Worm (Caenorhabditis elegans) whole organism, L1 larva: Measurements from ENCODE around the gene F12D9.2.

Experiments
- C16A3.4 ChIP-seq: fragments of 150-350 bp; optimal IDR thresholded peaks from 2 replicates; lab custom pipeline; 2014; ENCODE audit warnings: missing biosample characterization, missing genetic modification characterization
- F16B12.6 ChIP-seq: fragments of 150-350 bp; optimal IDR thresholded peaks from 2 replicates; lab custom pipeline; 2014; ENCODE audit warnings: missing biosample characterization, missing genetic modification characterization
- aha-1 ChIP-seq: fragments of 150-350 bp; optimal IDR thresholded peaks from 2 replicates; lab custom pipeline; 2014; ENCODE audit warnings: missing biosample characterization, missing genetic modification characterization
- alr-1 ChIP-seq: fragments of 200-800 bp; sonication (Bioruptor generic); optimal IDR thresholded peaks from 2 replicates; lab custom pipeline; 2018; ENCODE audit warnings: borderline replicate concordance, mild to moderate bottlenecking, missing genetic modification characterization, missing compliant biosample characterization
- aly-2 ChIP-seq: fragments of 150-350 bp; optimal IDR thresholded peaks from 2 replicates; lab custom pipeline; 2014; ENCODE audit warnings: missing biosample characterization, missing genetic modification characterization
- blmp-1 ChIP-seq: fragments of 150-350 bp; optimal IDR thresholded peaks from 2 replicates; lab custom pipeline; 2014; ENCODE audit warnings: missing biosample characterization, missing genetic modification characterization
- ceh-8 ChIP-seq: fragments of 200-800 bp; sonication (Bioruptor generic); optimal IDR thresholded peaks from 2 replicates; lab custom pipeline; 2018; ENCODE audit warnings: mild to moderate bottlenecking, missing genetic modification characterization, moderate library complexity, missing compliant biosample characterization
- ces-1 ChIP-seq: fragments of 150-350 bp; optimal IDR thresholded peaks from 2 replicates; lab custom pipeline; 2014; ENCODE audit warnings: missing biosample characterization, missing genetic modification reagents, missing genetic modification characterization
- dpl-1 ChIP-seq, 3 experiments: fragments of 150-350 bp in 2 of 3; sonication (generic microtip) in 1 of 3; optimal IDR thresholded peaks; 2 replicates each; lab custom pipeline; 2014 to 2017; ENCODE audit warnings: missing biosample characterization in 3 of 3, missing genetic modification characterization in 3 of 3, missing genetic modification reagents in 3 of 3
- efl-1 ChIP-seq, 4 experiments: fragments of 150-350 bp; optimal IDR thresholded peaks in 3 of 4; peaks in 1 of 4; 1 replicate in 1 of 4; 2 replicates in 3 of 4; lab custom pipeline; 2014; ENCODE audit warnings: missing biosample characterization in 2 of 4, missing genetic modification characterization in 2 of 4, missing genetic modification reagents in 2 of 4
- elt-2 ChIP-seq: sonication (generic microtip); optimal IDR thresholded peaks from 2 replicates; lab custom pipeline; 2016; ENCODE audit warnings: missing genetic modification characterization, mild to moderate bottlenecking, inconsistent platforms, missing compliant biosample characterization, missing genetic modification reagents
- fkh-4 ChIP-seq: sonication (generic microtip); optimal IDR thresholded peaks from 2 replicates; lab custom pipeline; 2016; ENCODE audit warnings: missing compliant biosample characterization, missing genetic modification characterization, borderline replicate concordance
- fos-1 ChIP-seq: fragments of 150-350 bp; optimal IDR thresholded peaks from 2 replicates; lab custom pipeline; 2014; ENCODE audit warnings: missing biosample characterization, missing genetic modification characterization
- hlh-17 ChIP-seq: fragments of 200-800 bp; sonication (Bioruptor generic); optimal IDR thresholded peaks from 2 replicates; lab custom pipeline; 2018; ENCODE audit warnings: missing genetic modification characterization, mild to moderate bottlenecking, missing compliant biosample characterization, moderate library complexity, borderline replicate concordance
- hlh-4 ChIP-seq: sonication (generic microtip); optimal IDR thresholded peaks from 2 replicates; lab custom pipeline; 2016; ENCODE audit warnings: mild to moderate bottlenecking, missing genetic modification characterization, missing compliant biosample characterization
- hpl-2 ChIP-seq: fragments of 150-350 bp; optimal IDR thresholded peaks from 2 replicates; lab custom pipeline; 2014; ENCODE audit warnings: missing biosample characterization, missing genetic modification reagents, missing genetic modification characterization
- jun-1 ChIP-seq: fragments of 150-350 bp; optimal IDR thresholded peaks from 2 replicates; lab custom pipeline; 2014; ENCODE audit warnings: missing biosample characterization, missing genetic modification reagents, missing genetic modification characterization
- lin-14 ChIP-seq: fragments of 200-800 bp; sonication (Bioruptor generic); optimal IDR thresholded peaks from 2 replicates; lab custom pipeline; 2018; ENCODE audit warnings: mild to moderate bottlenecking, missing genetic modification characterization, moderate library complexity, missing compliant biosample characterization
- mab-9 ChIP-seq: fragments of 200-800 bp; sonication (Bioruptor generic); IDR thresholded peaks from 2 replicates; pipeline ENCODE4 v1.3.6; 2022; ENCODE audit warnings: missing genetic modification reagents, missing genetic modification characterization, missing compliant biosample characterization
- mdl-1 ChIP-seq, 2 experiments: fragments of 150-350 bp; optimal IDR thresholded peaks; 2 replicates each; lab custom pipeline; 2014 to 2017; ENCODE audit warnings: missing biosample characterization in 2 of 2, missing genetic modification characterization in 2 of 2, inconsistent platforms in 1 of 2
- mep-1 ChIP-seq: fragments of 150-350 bp; optimal IDR thresholded peaks from 2 replicates; lab custom pipeline; 2014; ENCODE audit warnings: missing biosample characterization, missing genetic modification characterization
- nhr-20 ChIP-seq: sonication (generic microtip); optimal IDR thresholded peaks from 2 replicates; lab custom pipeline; 2016; ENCODE audit warnings: mild to moderate bottlenecking, missing genetic modification characterization, missing compliant biosample characterization
- nhr-84 ChIP-seq: sonication (generic microtip); optimal IDR thresholded peaks from 2 replicates; lab custom pipeline; 2017; ENCODE audit warnings: missing biosample characterization, missing genetic modification characterization
- pag-3 ChIP-seq: sonication (generic microtip); optimal IDR thresholded peaks from 2 replicates; lab custom pipeline; 2017; ENCODE audit warnings: missing genetic modification characterization, mild to moderate bottlenecking, missing compliant biosample characterization, antibody characterized with exemption, borderline replicate concordance; ENCODE audit not compliant: insufficient read depth
- rnt-1 ChIP-seq: sonication (generic microtip); optimal IDR thresholded peaks from 2 replicates; lab custom pipeline; 2016; ENCODE audit warnings: mild to moderate bottlenecking, missing genetic modification characterization, moderate library complexity, missing compliant biosample characterization
- snu-23 ChIP-seq: sonication (generic microtip); optimal IDR thresholded peaks from 2 replicates; lab custom pipeline; 2016; ENCODE audit warnings: missing genetic modification characterization, missing compliant biosample characterization
- sox-4 ChIP-seq: sonication (generic microtip); optimal IDR thresholded peaks from 2 replicates; lab custom pipeline; 2016; ENCODE audit warnings: missing genetic modification characterization, missing compliant biosample characterization
- tbx-2 ChIP-seq: sonication (generic microtip); optimal IDR thresholded peaks from 2 replicates; lab custom pipeline; 2016; ENCODE audit warnings: missing genetic modification characterization, missing compliant biosample characterization
- tlp-1 ChIP-seq: fragments of 150-350 bp; optimal IDR thresholded peaks from 2 replicates; lab custom pipeline; 2014; ENCODE audit warnings: missing biosample characterization, missing genetic modification characterization
- unc-130 ChIP-seq: fragments of 150-350 bp; optimal IDR thresholded peaks from 2 replicates; lab custom pipeline; 2017; ENCODE audit warnings: missing biosample characterization, missing genetic modification characterization, inconsistent platforms
- unc-30 ChIP-seq: sonication (generic microtip); optimal IDR thresholded peaks from 2 replicates; lab custom pipeline; 2017; ENCODE audit warnings: missing biosample characterization, missing genetic modification characterization
- unc-98 ChIP-seq: fragments of 200-800 bp; sonication (Bioruptor generic); IDR thresholded peaks from 2 replicates; pipeline ENCODE4 v1.3.6; 2022; ENCODE audit warnings: missing genetic modification characterization, missing compliant biosample characterization
- vab-15 ChIP-seq: sonication (generic microtip); optimal IDR thresholded peaks from 2 replicates; lab custom pipeline; 2017; ENCODE audit warnings: missing genotype, mild to moderate bottlenecking, missing genetic modification characterization, missing compliant biosample characterization
- xbp-1 ChIP-seq: sonication (generic microtip); optimal IDR thresholded peaks from 2 replicates; lab custom pipeline; 2016; ENCODE audit warnings: missing genetic modification characterization, missing compliant biosample characterization
- zag-1 ChIP-seq: fragments of 150-350 bp; optimal IDR thresholded peaks from 2 replicates; lab custom pipeline; 2014; ENCODE audit warnings: missing biosample characterization, missing genetic modification characterization
- zip-4 ChIP-seq: fragments of 200-800 bp; sonication (Bioruptor generic); optimal IDR thresholded peaks from 2 replicates; lab custom pipeline; 2018; ENCODE audit warnings: mild to moderate bottlenecking, missing genetic modification characterization, moderate library complexity, missing compliant biosample characterization
- ztf-4 ChIP-seq: fragments of 150-350 bp; optimal IDR thresholded peaks from 2 replicates; lab custom pipeline; 2014; ENCODE audit warnings: missing biosample characterization, missing genetic modification characterization

F12D9.2 gene

DNA sequence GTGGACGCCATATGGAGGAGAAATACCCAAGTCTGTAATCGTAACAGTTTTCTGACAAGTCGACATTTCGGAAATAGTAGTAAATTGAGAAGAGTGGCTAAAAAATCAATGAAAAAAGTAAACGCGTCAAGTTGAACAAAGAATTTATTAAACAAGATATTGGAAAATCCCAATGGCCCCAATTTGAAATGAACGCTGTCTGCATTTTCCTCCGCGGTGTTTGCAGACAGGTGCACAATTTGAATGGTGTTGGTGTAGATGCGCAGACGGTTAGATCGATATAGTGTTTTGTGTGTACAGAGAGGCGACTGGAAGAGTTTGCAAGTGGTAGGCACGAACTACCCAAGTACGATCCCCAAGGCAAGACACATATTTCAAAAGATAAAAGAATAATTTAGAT lies 41.9 kb downstream of the F12D9.2 start, which contains the start of the genes H35N09.2 and H35N09.1 (continued):
- TF ChIP-seq unc-30 (tag; lab: Kevin White, UChicago) (no peak), ceh-8 (GFP tag; lab: Kevin White, UChicago) (no peak), hpl-2 (GFP tag; lab: Kevin White, UChicago) (no peak), mep-1 (tag; lab: Kevin White, UChicago) (peak; percentile 69), unc-98 (GFP tag; lab: Robert Waterston, UW) (no peak), efl-1 (optimal IDR thresholded peaks at IDR 0.05; lab: Kevin White, UChicago) (peak; percentile 50 to 55), efl-1 (GFP tag; optimal IDR thresholded peaks at IDR 0.05 in 1 of 2; lab: Kevin White, UChicago) (peak; percentile 47 to 66), unc-130 (tag; lab: Kevin White, UChicago) (peak; percentile 12), snu-23 (GFP tag; lab: Kevin White, UChicago) (peak; percentile 61), tlp-1 (tag; lab: Kevin White, UChicago) (no peak), tbx-2 (tag; lab: Kevin White, UChicago) (peak; percentile 7), ztf-4 (tag; lab: Kevin White, UChicago) (no peak), alr-1 (no peak), nhr-20 (peak; percentile 56), mab-9 (GFP tag; lab: Robert Waterston, UW) (no peak), pag-3 (no peak), fos-1 (tag; lab: Kevin White, UChicago) (no peak), aly-2 (tag; lab: Kevin White, UChicago) (no peak), fkh-4 (tag; lab: Kevin White, UChicago) (no peak), zag-1 (tag; lab: Kevin White, UChicago) (no peak), mdl-1 (tag; optimal IDR thresholded peaks at IDR 0.05; lab: Kevin White, UChicago) (peak in 1 of 2 experiments; percentile 38), zip-4 (GFP tag; lab: Kevin White, UChicago) (no peak), xbp-1 (tag; lab: Kevin White, UChicago) (peak; percentile 33), aha-1 (tag; lab: Kevin White, UChicago) (no peak), vab-15 (tag; lab: Kevin White, UChicago) (no peak), dpl-1 (GFP tag; optimal IDR thresholded peaks at IDR 0.05; lab: Kevin White, UChicago) (peak; percentile 5 to 65 (median 55)), C16A3.4 (peak; percentile 58), ces-1 (GFP tag; lab: Kevin White, UChicago) (no peak), hlh-4 (tag; lab: Kevin White, UChicago) (no peak), rnt-1 (tag; lab: Kevin White, UChicago) (peak; percentile 34), F16B12.6 (tag; lab: Kevin White, UChicago) (peak; percentile 88)
- TF ChIP-seq, all 84 proteins: peak for 26

DNA sequence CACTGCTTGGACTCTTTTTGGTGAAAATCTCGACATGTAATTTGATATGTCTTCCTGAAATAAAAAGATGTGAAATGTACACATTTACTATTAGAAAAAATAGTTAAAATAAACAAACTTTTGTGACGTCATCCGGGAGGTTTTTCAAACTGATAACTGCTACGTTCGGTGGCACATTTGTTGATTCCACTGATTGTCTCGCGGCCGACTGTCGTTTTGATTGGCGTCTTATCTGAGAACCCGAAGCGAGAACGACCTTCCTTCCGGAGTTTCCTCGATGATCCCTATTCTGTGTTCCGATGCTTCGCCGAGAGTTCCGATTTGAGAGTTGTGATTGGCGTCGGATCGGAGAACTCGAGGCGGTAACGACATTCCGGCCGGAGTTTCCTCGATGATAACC lies 42.7 kb downstream of the F12D9.2 start:
- TF ChIP-seq vab-15 (tag; lab: Kevin White, UChicago) (no peak), mab-9 (GFP tag; lab: Robert Waterston, UW) (no peak), ztf-4 (tag; lab: Kevin White, UChicago) (no peak), lin-14 (GFP tag; lab: Kevin White, UChicago) (no peak), elt-2 (tag; lab: Kevin White, UChicago) (peak; percentile 29), mdl-1 (tag; optimal IDR thresholded peaks at IDR 0.05; lab: Kevin White, UChicago) (no peak), nhr-84 (tag; lab: Kevin White, UChicago) (no peak), hlh-4 (tag; lab: Kevin White, UChicago) (no peak)

DNA sequence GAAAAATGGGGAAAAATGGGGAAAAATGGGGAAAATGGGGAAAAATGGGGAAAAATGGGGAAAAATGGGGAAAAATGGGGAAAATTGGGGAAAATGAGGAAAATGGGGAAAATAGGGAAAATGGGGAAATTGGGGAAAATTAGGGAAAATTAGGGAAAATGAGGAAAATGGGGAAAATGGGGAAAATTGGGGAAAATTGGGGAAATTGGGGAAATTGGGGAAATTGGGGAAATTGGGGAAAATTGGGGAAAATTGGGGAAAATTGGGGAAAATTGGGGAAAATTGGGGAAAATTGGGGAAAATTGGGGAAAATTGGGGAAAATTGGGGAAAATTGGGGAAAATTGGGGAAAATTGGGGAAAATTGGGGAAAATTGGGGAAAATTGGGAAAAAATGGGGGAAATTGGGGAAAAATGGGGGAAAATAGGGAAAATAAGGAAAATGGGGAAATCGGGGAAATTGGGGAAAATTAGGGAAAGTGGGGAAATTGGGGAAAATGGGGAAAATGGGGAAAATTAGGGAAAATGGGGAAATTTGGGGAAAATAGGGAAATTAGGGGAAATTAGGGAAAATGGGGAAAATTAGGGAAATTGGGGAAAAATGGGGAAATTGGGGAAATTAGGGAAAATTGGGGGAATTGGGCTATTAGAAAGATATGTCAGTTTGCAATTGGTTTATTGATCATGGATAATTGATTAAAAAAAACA lies 44.0 kb downstream of the F12D9.2 start:
- no peak for TF ChIP-seq mab-9 (GFP tag; lab: Robert Waterston, UW)
- TF ChIP-seq hlh-17 = no peak
- no peak for TF ChIP-seq ces-1 (GFP tag; lab: Kevin White, UChicago)
- TF ChIP-seq sox-4 = no peak
- no peak for TF ChIP-seq nhr-84 (tag; lab: Kevin White, UChicago)
- no peak for TF ChIP-seq blmp-1
- no peak for TF ChIP-seq jun-1
- TF ChIP-seq, all 84 proteins: peak for 0
